Worm (Caenorhabditis elegans) whole organism, midembryonic: Measurements from ENCODE around the gene C25A8.2.

Experiments used
- T22C8.4 ChIP-seq: fragments of 200-800 bp; sonication (Bioruptor generic); IDR thresholded peaks from 2 replicates; pipeline ENCODE4 v1.3.6; 2022; ENCODE audit warnings: missing genetic modification characterization, missing compliant biosample characterization
- cog-1 ChIP-seq: sonication (generic microtip); optimal IDR thresholded peaks from 2 replicates; lab custom pipeline; 2016; ENCODE audit warnings: missing genetic modification characterization, missing compliant biosample characterization
- flt-1 ChIP-seq: fragments of 200-800 bp; sonication (Bioruptor generic); IDR thresholded peaks from 2 replicates; pipeline ENCODE4 v1.3.6; 2022; ENCODE audit warnings: missing genetic modification characterization, missing compliant biosample characterization
- klf-2 ChIP-seq: fragments of 200-800 bp; sonication (Bioruptor generic); conservative IDR thresholded peaks from 2 replicates; pipeline ENCODE4 v1.3.6; 2022; ENCODE audit warnings: missing genetic modification reagents, missing genetic modification characterization, missing compliant biosample characterization
- med-1 ChIP-seq: sonication (generic microtip); optimal IDR thresholded peaks from 2 replicates; lab custom pipeline; 2017; ENCODE audit warnings: missing genetic modification characterization, mild to moderate bottlenecking, missing compliant biosample characterization, antibody characterized with exemption, missing genetic modification reagents; ENCODE audit not compliant: insufficient read depth
- ref-1 ChIP-seq: fragments of 200-800 bp; sonication (Bioruptor generic); conservative IDR thresholded peaks from 2 replicates; pipeline ENCODE4 v1.3.6; 2022; ENCODE audit warnings: missing genetic modification reagents, missing genetic modification characterization, missing compliant biosample characterization
- tab-1 ChIP-seq: fragments of 200-800 bp; sonication (Bioruptor generic); IDR thresholded peaks from 2 replicates; pipeline ENCODE4 v1.3.6; 2022; ENCODE audit warnings: missing genetic modification characterization, missing compliant biosample characterization
- ztf-23 ChIP-seq: fragments of 200-800 bp; sonication (Bioruptor generic); IDR thresholded peaks from 2 replicates; pipeline ENCODE4 v1.3.6; 2022; ENCODE audit warnings: missing genetic modification reagents, missing genetic modification characterization, missing compliant biosample characterization
- ztf-29 ChIP-seq: fragments of 200-800 bp; sonication (Bioruptor generic); IDR thresholded peaks from 2 replicates; pipeline ENCODE4 v1.3.6; 2022; ENCODE audit warnings: missing genetic modification reagents, missing genetic modification characterization, missing compliant biosample characterization

The C25A8.2 gene

DNA sequence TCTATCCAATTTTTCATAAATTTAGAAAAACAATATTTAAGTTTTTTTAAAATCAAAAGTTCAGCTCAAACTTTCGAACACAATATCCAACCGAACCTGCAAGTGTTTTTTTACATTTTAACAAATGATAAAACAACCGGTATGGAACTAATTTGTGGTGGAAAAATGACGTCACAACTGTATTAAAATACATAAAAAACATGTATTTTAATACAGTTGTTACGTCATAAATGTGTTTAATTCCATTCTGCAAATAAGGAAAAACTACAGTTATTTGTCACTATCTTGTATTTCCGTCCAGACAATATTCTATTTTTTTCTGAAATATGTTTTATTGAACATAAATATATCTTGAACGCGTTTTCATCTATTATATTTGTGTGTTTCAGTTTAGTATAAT is 2.6 kb downstream of the C25A8.2 start:
- no peak for TF ChIP-seq T22C8.4 (GFP tag; lab: Robert Waterston, UW)
- TF ChIP-seq med-1 (GFP tag; lab: Kevin White, UChicago), result no peak

- TF ChIP-seq ref-1 (GFP tag; lab: Robert Waterston, UW) (no peak), flt-1 (no peak), tab-1 (GFP tag; lab: Robert Waterston, UW) (no peak), cog-1 (tag; lab: Kevin White, UChicago) (no peak), ztf-23 (GFP tag; lab: Robert Waterston, UW) (no peak), ztf-29 (GFP tag; lab: Robert Waterston, UW) (no peak), T22C8.4 (GFP tag; lab: Robert Waterston, UW) (no peak), klf-2 (GFP tag; lab: Robert Waterston, UW) (no peak), med-1 (GFP tag; lab: Kevin White, UChicago) (no peak)
Measured at ce11 chrIV:7012731-7013445, 3.3 kb downstream of the C25A8.2 start.

- TF ChIP-seq cog-1 (tag; lab: Kevin White, UChicago) (no peak), ztf-23 (GFP tag; lab: Robert Waterston, UW) (no peak), ref-1 (GFP tag; lab: Robert Waterston, UW) (no peak)
Measured at ce11 chrIV:7016502-7016901, 6.9 kb downstream of the C25A8.2 start.

ce11 chrIV:7017123-7017674 is 7.6 kb downstream of the C25A8.2 start, which contains the start of gene gldi-4:
Gene gldi-4, plus strand, starts transcription at chrIV:7017624.
- TF ChIP-seq flt-1, result 0 out of 2 replicates have a peak, but pooled peaks have one; percentile 42
- TF ChIP-seq T22C8.4 (GFP tag; lab: Robert Waterston, UW), result no peak

DNA sequence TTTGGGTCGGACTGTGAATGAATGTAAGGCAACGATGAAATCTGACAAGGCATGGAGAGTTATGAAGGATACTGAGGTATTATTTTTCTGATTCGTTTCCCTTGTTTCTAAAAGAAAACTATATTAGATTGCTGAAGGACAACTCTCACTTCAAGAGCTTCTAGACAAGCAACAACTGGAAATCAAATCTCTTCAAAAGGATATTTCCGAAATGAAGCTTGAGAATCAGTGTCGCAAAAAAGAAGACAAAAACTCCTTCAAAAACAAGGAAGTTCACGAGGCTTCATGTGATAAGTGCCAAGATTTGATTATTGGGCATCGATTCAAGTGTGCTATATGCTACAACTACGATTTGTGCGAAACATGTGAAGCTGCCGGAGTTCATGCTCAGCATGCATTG is 9.0 kb downstream of the C25A8.2 start:
- no peak for TF ChIP-seq tab-1 (GFP tag; lab: Robert Waterston, UW)
- no peak for TF ChIP-seq ztf-23 (GFP tag; lab: Robert Waterston, UW)
- no peak for TF ChIP-seq T22C8.4 (GFP tag; lab: Robert Waterston, UW)
- TF ChIP-seq ref-1 (GFP tag; lab: Robert Waterston, UW), result no peak

DNA sequence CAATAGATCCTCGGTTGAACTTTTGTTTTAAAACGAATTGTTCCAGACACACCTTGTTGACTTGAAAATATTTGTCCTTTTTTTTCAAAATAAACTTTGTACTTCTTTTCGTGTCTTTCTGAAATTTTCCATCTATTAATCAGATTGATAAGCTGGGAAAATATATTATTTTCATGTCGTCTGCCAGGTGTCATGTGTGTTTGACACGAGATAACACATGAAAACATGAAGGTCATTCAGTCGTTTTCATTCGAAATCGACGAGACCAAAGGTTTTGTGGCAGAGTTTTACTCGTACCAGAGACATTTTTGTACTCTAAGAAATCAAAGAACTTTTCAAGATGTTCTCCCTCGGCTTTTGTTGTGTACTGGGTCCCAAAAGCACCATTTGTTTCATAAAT is 11.0 kb downstream of the C25A8.2 start:
- TF ChIP-seq T22C8.4 (GFP tag; lab: Robert Waterston, UW) (no peak), ref-1 (GFP tag; lab: Robert Waterston, UW) (no peak), ztf-23 (GFP tag; lab: Robert Waterston, UW) (no peak), tab-1 (GFP tag; lab: Robert Waterston, UW) (no peak), med-1 (GFP tag; lab: Kevin White, UChicago) (no peak), cog-1 (tag; lab: Kevin White, UChicago) (no peak), klf-2 (GFP tag; lab: Robert Waterston, UW) (no peak)

DNA sequence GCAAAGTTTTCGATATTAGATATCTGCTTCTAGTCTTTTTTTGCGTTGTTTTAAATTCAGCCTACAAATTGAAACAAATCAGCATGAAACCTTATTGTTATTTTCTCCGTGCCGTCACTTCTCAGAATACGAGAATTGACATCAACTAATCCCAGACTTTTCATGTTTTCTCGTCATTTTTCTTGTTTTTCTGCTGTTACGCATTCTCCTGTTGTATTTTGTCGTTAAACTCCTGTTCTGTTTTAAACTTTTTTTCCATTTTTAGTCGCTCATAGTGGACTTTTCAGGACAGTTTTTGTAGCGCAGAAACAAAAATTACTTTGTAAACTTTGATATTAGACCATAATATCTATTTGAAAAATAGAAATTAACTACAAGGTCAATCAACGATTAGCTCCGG is 12.6 kb downstream of the C25A8.2 start:
- TF ChIP-seq ztf-23 (GFP tag; lab: Robert Waterston, UW), result no peak
- no peak for TF ChIP-seq flt-1
- TF ChIP-seq med-1 (GFP tag; lab: Kevin White, UChicago), result no peak
- no peak for TF ChIP-seq cog-1 (tag; lab: Kevin White, UChicago)
- TF ChIP-seq ref-1 (GFP tag; lab: Robert Waterston, UW), result no peak
- no peak for TF ChIP-seq ztf-29 (GFP tag; lab: Robert Waterston, UW)
- TF ChIP-seq T22C8.4 (GFP tag; lab: Robert Waterston, UW), result no peak
- no peak for TF ChIP-seq klf-2 (GFP tag; lab: Robert Waterston, UW)
- TF ChIP-seq tab-1 (GFP tag; lab: Robert Waterston, UW), result no peak

DNA sequence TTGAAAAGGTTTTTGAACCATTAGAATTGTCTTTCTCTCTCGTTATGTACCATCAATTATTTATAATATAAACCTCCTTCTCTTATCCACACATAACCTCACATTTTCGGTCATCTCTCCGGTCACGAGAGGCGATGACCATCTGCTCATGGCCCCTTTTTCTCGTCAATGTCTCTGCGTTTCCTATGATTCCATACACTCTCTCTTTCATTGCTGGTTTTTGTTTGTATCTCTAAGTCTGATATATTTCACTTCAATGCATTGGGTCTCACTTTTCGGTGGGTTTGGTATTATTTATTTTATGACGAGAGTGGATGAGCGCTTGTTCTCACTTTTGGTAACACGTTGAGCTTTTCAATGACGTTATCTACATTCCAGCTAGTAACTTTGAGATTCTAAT is 13.4 kb downstream of the C25A8.2 start:
- TF ChIP-seq flt-1, result no peak
- TF ChIP-seq cog-1 (tag; lab: Kevin White, UChicago), result peak; percentile 63

ce11 chrIV:7023858-7024257 is 14.2 kb downstream of the C25A8.2 start, which contains the start of gene adah-1:
Gene adah-1, plus strand, starts transcription at chrIV:7024211.
- TF ChIP-seq cog-1 (tag; lab: Kevin White, UChicago) (no peak), ztf-23 (GFP tag; lab: Robert Waterston, UW) (no peak), tab-1 (GFP tag; lab: Robert Waterston, UW) (no peak), med-1 (GFP tag; lab: Kevin White, UChicago) (no peak), flt-1 (no peak), ref-1 (GFP tag; lab: Robert Waterston, UW) (no peak), ztf-29 (GFP tag; lab: Robert Waterston, UW) (no peak), klf-2 (GFP tag; lab: Robert Waterston, UW) (no peak), T22C8.4 (GFP tag; lab: Robert Waterston, UW) (no peak)

DNA sequence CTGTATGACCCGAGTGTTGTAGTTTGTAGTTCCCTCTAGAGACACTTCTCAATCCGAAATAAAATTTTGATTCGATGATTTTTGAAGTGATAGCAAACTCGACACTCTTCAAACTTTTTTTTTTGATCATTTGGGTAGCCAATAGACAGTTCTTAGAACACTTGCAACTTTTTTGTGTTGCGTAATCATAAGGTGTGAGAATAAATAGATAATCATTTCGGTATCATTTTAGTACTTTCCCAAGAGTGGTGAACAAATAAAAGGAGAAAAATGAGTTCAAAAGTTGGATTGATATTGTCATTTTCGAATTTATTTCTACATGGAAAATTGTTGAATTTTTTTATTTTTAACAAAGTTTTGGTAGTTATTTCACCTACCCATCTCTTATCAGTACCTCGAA is 15.2 kb downstream of the C25A8.2 start:
- TF ChIP-seq T22C8.4 (GFP tag; lab: Robert Waterston, UW), result no peak
- TF ChIP-seq flt-1, result no peak
- TF ChIP-seq klf-2 (GFP tag; lab: Robert Waterston, UW), result no peak
- TF ChIP-seq med-1 (GFP tag; lab: Kevin White, UChicago), result no peak
- no peak for TF ChIP-seq cog-1 (tag; lab: Kevin White, UChicago)
- TF ChIP-seq ztf-23 (GFP tag; lab: Robert Waterston, UW), result no peak
- no peak for TF ChIP-seq tab-1 (GFP tag; lab: Robert Waterston, UW)
- TF ChIP-seq ztf-29 (GFP tag; lab: Robert Waterston, UW), result no peak
